Worm (Caenorhabditis elegans) whole organism, midembryonic: ENCODE data around the gene F56C4.1.

Source experiments
- flt-1 ChIP-seq: fragments of 200-800 bp; sonication (Bioruptor generic); IDR thresholded peaks from 2 replicates; pipeline ENCODE4 v1.3.6; 2022; ENCODE audit warnings: missing genetic modification characterization, missing compliant biosample characterization
- med-1 ChIP-seq: sonication (generic microtip); optimal IDR thresholded peaks from 2 replicates; lab custom pipeline; 2017; ENCODE audit warnings: missing genetic modification characterization, mild to moderate bottlenecking, missing compliant biosample characterization, antibody characterized with exemption, missing genetic modification reagents; ENCODE audit not compliant: insufficient read depth
- ztf-29 ChIP-seq: fragments of 200-800 bp; sonication (Bioruptor generic); IDR thresholded peaks from 2 replicates; pipeline ENCODE4 v1.3.6; 2022; ENCODE audit warnings: missing genetic modification reagents, missing genetic modification characterization, missing compliant biosample characterization

ce11 chrIV:10682155-10682749 is 45.5 kb downstream of the F56C4.1 start, which contains the start of gene fmo-2:
- TF ChIP-seq ztf-29 (GFP tag; lab: Robert Waterston, UW): no peak
- TF ChIP-seq med-1 (GFP tag; lab: Kevin White, UChicago): no peak
- no peak for TF ChIP-seq flt-1
